Fruit fly (Drosophila melanogaster) Kc167 (cell line): Measurements from ENCODE around the gene snu.

Experiments
- Myc ChIP-seq: fragments of >200 bp; optimal IDR thresholded peaks from 2 replicates; lab custom pipeline; 2017; ENCODE audit warnings: missing external identifiers
- insv ChIP-seq: fragments of >200 bp; optimal IDR thresholded peaks from 3 replicates; lab custom pipeline; 2018; ENCODE audit warnings: missing external identifiers

DNA sequence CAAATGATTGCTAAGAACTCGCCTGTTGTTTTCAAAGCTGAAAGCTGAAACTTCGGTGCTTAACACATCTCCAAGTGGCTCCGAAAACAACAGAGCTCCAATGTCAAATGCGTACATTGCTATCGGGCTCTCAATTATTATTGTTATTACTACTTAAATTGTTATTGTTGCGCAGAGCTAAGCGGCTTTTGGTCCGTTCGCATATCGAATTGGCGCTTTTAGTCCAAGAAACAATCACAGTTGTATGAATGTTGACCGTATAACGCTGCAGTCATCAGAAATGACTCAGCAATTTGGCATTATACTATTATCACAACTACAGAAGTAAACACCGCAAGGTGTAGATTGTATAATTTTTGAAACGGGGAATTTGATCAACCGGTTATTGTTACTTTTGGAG is 10.7 kb downstream of the snu start:
- no peak for TF ChIP-seq insv (lab: Kevin White, UChicago)
- no peak for TF ChIP-seq Myc (lab: Kevin White, UChicago)
